Worm (Caenorhabditis elegans): ENCODE results near the gene F20D1.22.

DNA sequence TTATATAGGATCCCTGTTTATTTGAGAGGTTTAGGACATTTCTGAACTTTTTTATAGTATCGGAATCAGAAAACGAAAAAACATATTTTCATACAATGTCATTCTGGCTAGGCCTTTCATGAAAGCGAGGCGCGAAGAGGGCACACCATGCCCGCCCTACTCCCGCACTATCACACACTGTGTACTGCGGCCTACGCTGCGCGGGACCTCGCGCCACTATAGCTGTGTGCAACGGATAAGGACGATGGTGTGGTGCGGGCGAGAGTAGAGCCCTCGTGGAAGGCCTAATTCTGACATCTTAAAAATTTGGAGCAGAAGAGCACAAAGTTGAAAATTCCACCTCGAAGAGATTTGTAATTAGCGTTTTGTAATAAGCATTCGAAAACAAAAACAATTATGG, 44.3 kb downstream of the F20D1.22 start:
- no peak for TF ChIP-seq flt-1 (GFP tag; IDR thresholded peaks at IDR 0.05)
- TF ChIP-seq ref-1 (GFP tag; conservative IDR thresholded peaks at IDR 0.05) = no peak
- no peak for TF ChIP-seq klf-2 (GFP tag; conservative IDR thresholded peaks at IDR 0.05)
- TF ChIP-seq cog-1 (tag; optimal IDR thresholded peaks at IDR 0.05) = no peak
- no peak for TF ChIP-seq ztf-29 (GFP tag; IDR thresholded peaks at IDR 0.05)
- TF ChIP-seq ztf-23 (GFP tag; IDR thresholded peaks at IDR 0.05) = no peak
